Fruit fly (Drosophila melanogaster) whole organism, prepupa: ENCODE data around the gene CG11999.

Source experiments
- Blimp-1 ChIP-seq: fragments of 200-800 bp; sonication (Bioruptor generic); optimal IDR thresholded peaks from 3 replicates; lab custom pipeline; 2017; ENCODE audit warnings: missing biosample characterization, missing genetic modification characterization, mild to moderate bottlenecking, moderate library complexity, missing genetic modification reagents
- CG10631 ChIP-seq: fragments of 200-800 bp; sonication (Bioruptor generic); optimal IDR thresholded peaks from 2 replicates; lab custom pipeline; 2016; ENCODE audit warnings: missing biosample characterization, missing genetic modification characterization
- CG11294 ChIP-seq: fragments of 200-800 bp; sonication (Bioruptor generic); IDR thresholded peaks from 2 replicates; pipeline ENCODE4 v1.3.6; 2022; ENCODE audit warnings: missing biosample characterization, missing genetic modification characterization
- CG11762 ChIP-seq: fragments of 200-800 bp; sonication (Bioruptor generic); optimal IDR thresholded peaks from 3 replicates; lab custom pipeline; 2016; ENCODE audit warnings: missing biosample characterization, missing genetic modification characterization; ENCODE audit not compliant: insufficient read depth
- CG11902 ChIP-seq: fragments of 200-800 bp; sonication (Bioruptor generic); optimal IDR thresholded peaks from 3 replicates; lab custom pipeline; 2016; ENCODE audit warnings: missing biosample characterization, missing genetic modification characterization
- CG1621 ChIP-seq: fragments of 200-800 bp; sonication (Bioruptor generic); optimal IDR thresholded peaks from 3 replicates; lab custom pipeline; 2018; ENCODE audit warnings: missing biosample characterization, mild to moderate bottlenecking, missing genetic modification characterization
- CG3032 ChIP-seq: fragments of 200-800 bp; optimal IDR thresholded peaks from 2 replicates; lab custom pipeline; 2019; ENCODE audit warnings: missing biosample characterization, mild to moderate bottlenecking, missing genetic modification characterization, moderate library complexity
- CG32006 ChIP-seq: fragments of 200-800 bp; sonication (Bioruptor generic); optimal IDR thresholded peaks from 3 replicates; lab custom pipeline; 2017; ENCODE audit warnings: missing biosample characterization, mild to moderate bottlenecking, missing genetic modification characterization
- CG34406 ChIP-seq: fragments of 200-800 bp; sonication (Bioruptor generic); optimal IDR thresholded peaks from 3 replicates; lab custom pipeline; 2016; ENCODE audit warnings: missing biosample characterization, missing genetic modification characterization
- CG3919 ChIP-seq: fragments of 200-800 bp; sonication (Bioruptor generic); optimal IDR thresholded peaks from 3 replicates; lab custom pipeline; 2016; ENCODE audit warnings: missing biosample characterization, missing genetic modification characterization
- CG4318 ChIP-seq: fragments of 200-800 bp; sonication (Bioruptor generic); optimal IDR thresholded peaks from 3 replicates; lab custom pipeline; 2017; ENCODE audit warnings: missing biosample characterization, mild to moderate bottlenecking, missing genetic modification characterization
- CG6163 ChIP-seq: fragments of 200-800 bp; sonication (Bioruptor generic); IDR thresholded peaks from 3 replicates; pipeline ENCODE4 v1.3.6; 2022; ENCODE audit warnings: missing biosample characterization, missing genetic modification characterization
- CG6276 ChIP-seq: fragments of 200-800 bp; sonication (Bioruptor generic); optimal IDR thresholded peaks from 2 replicates; lab custom pipeline; 2017; ENCODE audit warnings: missing biosample characterization, mild to moderate bottlenecking, missing genetic modification characterization
- CG6792 ChIP-seq: fragments of 200-800 bp; sonication (Bioruptor generic); optimal IDR thresholded peaks from 3 replicates; lab custom pipeline; 2016; ENCODE audit warnings: missing biosample characterization, missing genetic modification characterization
- CG6808 ChIP-seq: fragments of 200-800 bp; sonication (Bioruptor generic); optimal IDR thresholded peaks from 3 replicates; lab custom pipeline; 2017; ENCODE audit warnings: missing biosample characterization, missing genetic modification characterization, mild to moderate bottlenecking, moderate library complexity, missing genetic modification reagents
- CG6854 ChIP-seq: fragments of 200-800 bp; sonication (Bioruptor generic); optimal IDR thresholded peaks from 2 replicates; lab custom pipeline; 2017; ENCODE audit warnings: missing biosample characterization, mild to moderate bottlenecking, missing genetic modification characterization
- CG7368 ChIP-seq: fragments of 200-800 bp; sonication (Bioruptor generic); optimal IDR thresholded peaks from 3 replicates; lab custom pipeline; 2016; ENCODE audit warnings: missing biosample characterization, missing genetic modification characterization
- CG8119 ChIP-seq: fragments of 200-800 bp; sonication (Bioruptor generic); IDR thresholded peaks from 3 replicates; pipeline ENCODE4 v1.3.6; 2022; ENCODE audit warnings: missing biosample characterization, missing genetic modification characterization
- CG8632 ChIP-seq: fragments of 200-800 bp; sonication (Bioruptor generic); optimal IDR thresholded peaks from 3 replicates; lab custom pipeline; 2016; ENCODE audit warnings: missing biosample characterization, missing genetic modification characterization
- CG9139 ChIP-seq: fragments of 200-800 bp; sonication (Bioruptor generic); optimal IDR thresholded peaks from 3 replicates; lab custom pipeline; 2017; ENCODE audit warnings: missing biosample characterization, mild to moderate bottlenecking, missing genetic modification characterization
- Eip75B ChIP-seq: fragments of 200-800 bp; sonication (Bioruptor generic); optimal IDR thresholded peaks from 3 replicates; lab custom pipeline; 2016; ENCODE audit warnings: missing biosample characterization, missing genetic modification characterization
- Eip78C ChIP-seq: fragments of 200-800 bp; sonication (Bioruptor generic); peaks from one replicate; lab custom pipeline; 2016; ENCODE audit warnings: missing biosample characterization, missing genetic modification characterization
- Eip93F ChIP-seq: fragments of 200-800 bp; sonication (Bioruptor generic); optimal IDR thresholded peaks from 2 replicates; lab custom pipeline; 2016; ENCODE audit warnings: missing biosample characterization, mild to moderate bottlenecking, missing genetic modification characterization
- Ets96B ChIP-seq: fragments of 200-800 bp; optimal IDR thresholded peaks from 2 replicates; lab custom pipeline; 2019; ENCODE audit warnings: missing biosample characterization, mild to moderate bottlenecking, missing genetic modification characterization, moderate library complexity
- Gug ChIP-seq: fragments of 200-800 bp; sonication (Bioruptor generic); IDR thresholded peaks from 2 replicates; pipeline ENCODE4 v1.3.6; 2022; ENCODE audit warnings: missing biosample characterization, missing genetic modification characterization
- Hr38 ChIP-seq: sonication (Bioruptor generic); optimal IDR thresholded peaks from 2 replicates; lab custom pipeline; 2016; ENCODE audit warnings: missing biosample characterization, missing genetic modification characterization
- Hr39 ChIP-seq: fragments of 200-800 bp; sonication (Bioruptor generic); optimal IDR thresholded peaks from 2 replicates; lab custom pipeline; 2016; ENCODE audit warnings: missing biosample characterization, missing genetic modification characterization
- Hr4 ChIP-seq: fragments of 200-800 bp; sonication (Bioruptor generic); optimal IDR thresholded peaks from 3 replicates; lab custom pipeline; 2016; ENCODE audit warnings: missing biosample characterization, missing genetic modification characterization
- Met ChIP-seq: fragments of 200-800 bp; sonication (Bioruptor generic); optimal IDR thresholded peaks from 3 replicates; lab custom pipeline; 2016; ENCODE audit warnings: missing biosample characterization, missing genetic modification characterization
- OdsH ChIP-seq: fragments of 200-800 bp; sonication (Bioruptor generic); optimal IDR thresholded peaks from 3 replicates; lab custom pipeline; 2016; ENCODE audit warnings: missing biosample characterization, missing genetic modification characterization
- Smox ChIP-seq: fragments of 200-800 bp; sonication (Bioruptor generic); optimal IDR thresholded peaks from 3 replicates; lab custom pipeline; 2016; ENCODE audit warnings: missing biosample characterization, missing genetic modification characterization
- Sox102F ChIP-seq: fragments of 200-800 bp; sonication (Bioruptor generic); optimal IDR thresholded peaks from 2 replicates; lab custom pipeline; 2016; ENCODE audit warnings: missing biosample characterization, mild to moderate bottlenecking, missing genetic modification characterization
- Sox14 ChIP-seq: fragments of 200-800 bp; sonication (Bioruptor generic); optimal IDR thresholded peaks from 3 replicates; lab custom pipeline; 2016; ENCODE audit warnings: missing biosample characterization, missing genetic modification characterization
- achi ChIP-seq: fragments of 200-800 bp; sonication (Bioruptor generic); optimal IDR thresholded peaks from 3 replicates; lab custom pipeline; 2016; ENCODE audit warnings: missing biosample characterization, missing genetic modification characterization
- acj6 ChIP-seq: fragments of 200-800 bp; sonication (Bioruptor generic); optimal IDR thresholded peaks from 3 replicates; lab custom pipeline; 2016; ENCODE audit warnings: missing biosample characterization, missing genetic modification characterization
- cyc ChIP-seq: fragments of 200-800 bp; sonication (Bioruptor generic); optimal IDR thresholded peaks from 3 replicates; lab custom pipeline; 2016; ENCODE audit warnings: missing biosample characterization, missing genetic modification characterization
- eg ChIP-seq: fragments of 200-800 bp; sonication (Bioruptor generic); IDR thresholded peaks from 3 replicates; pipeline ENCODE4 v1.3.6; 2022; ENCODE audit warnings: missing biosample characterization, missing genetic modification characterization
- esn ChIP-seq: fragments of 200-800 bp; sonication (Bioruptor generic); optimal IDR thresholded peaks from 2 replicates; lab custom pipeline; 2016; ENCODE audit warnings: missing biosample characterization, mild to moderate bottlenecking, missing genetic modification characterization, moderate library complexity
- fd85E ChIP-seq: fragments of 200-800 bp; sonication (Bioruptor generic); optimal IDR thresholded peaks from 3 replicates; lab custom pipeline; 2016; ENCODE audit warnings: missing biosample characterization, missing genetic modification characterization
- fkh ChIP-seq: fragments of 200-800 bp; sonication (Bioruptor generic); optimal IDR thresholded peaks from 3 replicates; lab custom pipeline; 2017; ENCODE audit warnings: missing biosample characterization, mild to moderate bottlenecking, missing genetic modification characterization, moderate library complexity
- lz ChIP-seq: fragments of 200-800 bp; sonication (Bioruptor generic); optimal IDR thresholded peaks from 3 replicates; lab custom pipeline; 2016; ENCODE audit warnings: missing biosample characterization, missing genetic modification characterization
- net ChIP-seq: fragments of 200-800 bp; sonication (Bioruptor generic); optimal IDR thresholded peaks from 3 replicates; lab custom pipeline; 2016; ENCODE audit warnings: missing biosample characterization, missing genetic modification characterization
- pdm3 ChIP-seq: fragments of 200-800 bp; sonication (Bioruptor generic); optimal IDR thresholded peaks from 3 replicates; lab custom pipeline; 2016; ENCODE audit warnings: missing biosample characterization, missing genetic modification characterization
- salr ChIP-seq, 2 experiments: fragments of 200-800 bp; sonication (Bioruptor generic); optimal IDR thresholded peaks; 3 replicates each; lab custom pipeline; 2016 to 2018; ENCODE audit warnings: missing biosample characterization in 2 of 2, missing genetic modification characterization in 2 of 2, mild to moderate bottlenecking in 1 of 2
- spab ChIP-seq: fragments of 200-800 bp; sonication (Bioruptor generic); optimal IDR thresholded peaks from 2 replicates; lab custom pipeline; 2017; ENCODE audit warnings: missing biosample characterization, mild to moderate bottlenecking, missing genetic modification characterization, missing genetic modification reagents
- svp ChIP-seq: fragments of 200-800 bp; sonication (Bioruptor generic); peaks from one replicate; lab custom pipeline; 2016; ENCODE audit warnings: missing biosample characterization, missing genetic modification characterization
- topi ChIP-seq: fragments of 200-800 bp; sonication (Bioruptor generic); optimal IDR thresholded peaks from 3 replicates; lab custom pipeline; 2016; ENCODE audit warnings: missing biosample characterization, missing genetic modification characterization

The CG11999 gene

dm6 chr3R:5346707-5347323 is 7.7 kb downstream of the CG11999 start:
- TF ChIP-seq CG8119 (GFP tag; lab: Robert Waterston, UW) (no peak), Eip78C (no peak), svp (GFP tag; lab: Kevin White, UChicago) (no peak), spab (GFP tag; lab: Kevin White, UChicago) (no peak), Sox14 (GFP tag; lab: Kevin White, UChicago) (no peak), CG8632 (GFP tag; lab: Kevin White, UChicago) (no peak), salr (GFP tag; optimal IDR thresholded peaks at IDR 0.05; lab: Kevin White, UChicago) (no peak)

dm6 chr3R:5331764-5332405 is 22.7 kb downstream of the CG11999 start:
- TF ChIP-seq net (GFP tag; lab: Kevin White, UChicago) = peak; percentile 21
- peak; percentile 69 for TF ChIP-seq Sox14 (GFP tag; lab: Kevin White, UChicago)
- TF ChIP-seq CG9139 (GFP tag; lab: Kevin White, UChicago) = no peak
- TF ChIP-seq Eip78C = peak; percentile 91
- TF ChIP-seq CG6276 (GFP tag; lab: Kevin White, UChicago) = no peak
- TF ChIP-seq Gug (GFP tag; lab: Robert Waterston, UW) = no peak
- TF ChIP-seq acj6 = peak; percentile 52
- TF ChIP-seq CG7368 (GFP tag; lab: Kevin White, UChicago) = peak; percentile 38
- peak; percentile 60 for TF ChIP-seq OdsH
- peak; percentile 82 for TF ChIP-seq Blimp-1
- TF ChIP-seq salr (GFP tag; optimal IDR thresholded peaks at IDR 0.05; lab: Kevin White, UChicago) = no peak
- TF ChIP-seq svp (GFP tag; lab: Kevin White, UChicago) = peak; percentile 76
- peak; percentile 24 for TF ChIP-seq CG8632 (GFP tag; lab: Kevin White, UChicago)
- TF ChIP-seq CG8119 (GFP tag; lab: Robert Waterston, UW) = no peak
- peak; percentile 62 for TF ChIP-seq topi (GFP tag; lab: Kevin White, UChicago)
- peak; percentile 52 for TF ChIP-seq CG6792 (GFP tag; lab: Kevin White, UChicago)
- TF ChIP-seq Sox102F = peak; percentile 50
- TF ChIP-seq Hr39 = peak; percentile 39
- peak; percentile 50 for TF ChIP-seq CG6808
- TF ChIP-seq Hr4 (GFP tag; lab: Kevin White, UChicago) = no peak
- no peak for TF ChIP-seq eg (GFP tag; lab: Robert Waterston, UW)
- peak; percentile 49 for TF ChIP-seq Met (GFP tag; lab: Kevin White, UChicago)
- no peak for TF ChIP-seq CG4318
- peak; percentile 72 for TF ChIP-seq Ets96B (tag; lab: Kevin White, UChicago)
- TF ChIP-seq fd85E (GFP tag; lab: Kevin White, UChicago) = no peak
- peak; percentile 46 for TF ChIP-seq cyc
- peak; percentile 15 for TF ChIP-seq CG11902 (GFP tag; lab: Kevin White, UChicago)
- peak; percentile 63 for TF ChIP-seq CG10631
- TF ChIP-seq esn = peak; percentile 71
- TF ChIP-seq CG32006 (GFP tag; lab: Kevin White, UChicago) = no peak
- peak; percentile 59 for TF ChIP-seq Smox (GFP tag; lab: Kevin White, UChicago)
- no peak for TF ChIP-seq CG11294 (GFP tag; lab: Robert Waterston, UW)
- no peak for TF ChIP-seq fkh
- peak; percentile 53 for TF ChIP-seq CG3032
- no peak for TF ChIP-seq Hr38
- TF ChIP-seq Eip75B (GFP tag; lab: Kevin White, UChicago) = peak; percentile 65
- no peak for TF ChIP-seq Eip93F (GFP tag; lab: Kevin White, UChicago)
- TF ChIP-seq pdm3 (GFP tag; lab: Kevin White, UChicago) = peak; percentile 49
- peak; percentile 83 for TF ChIP-seq CG6854 (GFP tag; lab: Kevin White, UChicago)
- TF ChIP-seq achi = peak; percentile 41
- TF ChIP-seq spab (GFP tag; lab: Kevin White, UChicago) = peak; percentile 61
- TF ChIP-seq CG3919 (GFP tag; lab: Kevin White, UChicago) = peak; percentile 53
- no peak for TF ChIP-seq CG11762 (GFP tag; lab: Kevin White, UChicago)
- TF ChIP-seq CG1621 (tag; lab: Kevin White, UChicago) = peak; percentile 21
- TF ChIP-seq lz (GFP tag; lab: Kevin White, UChicago) = peak; percentile 49
- TF ChIP-seq CG6163 = peak; percentile 29; the same call in 1 of the 3 replicates
- peak; percentile 43 for TF ChIP-seq CG34406 (GFP tag; lab: Kevin White, UChicago)
